Worm (Caenorhabditis elegans): ENCODE measurements around the gene F23D12.4.

ce11 chrX:14481637-14482036 is 36.8 kb downstream of the F23D12.4 start:
- TF ChIP-seq ceh-82 (tag; optimal IDR thresholded peaks at IDR 0.05) (no peak), lin-15B (tag; optimal IDR thresholded peaks at IDR 0.05) (no peak), pqm-1 (tag; optimal IDR thresholded peaks at IDR 0.05) (no peak), ets-5 (GFP tag; IDR thresholded peaks at IDR 0.05) (no peak), nhr-237 (tag; optimal IDR thresholded peaks at IDR 0.05) (no peak)
